Worm (Caenorhabditis elegans): ENCODE measurements around the gene nas-10.

ce11 chrX:10913981-10914380 lies 49.3 kb downstream of the nas-10 start, which contains the start of gene F47B10.9:
- TF ChIP-seq W03F9.2 (tag; optimal IDR thresholded peaks at IDR 0.05) (no peak), him-1 (tag; optimal IDR thresholded peaks at IDR 0.05) (no peak), dao-5 (tag; optimal IDR thresholded peaks at IDR 0.05) (no peak)

Data from whole organism, L4/young adult.